Fruit fly (Drosophila melanogaster) whole organism, adult: Measurements from ENCODE around the gene Obp93a.

ENCODE experiments used
- CG11617 ChIP-seq: fragments of 200-800 bp; sonication (Bioruptor generic); optimal IDR thresholded peaks from 2 replicates; lab custom pipeline; 2017; ENCODE audit warnings: mild to moderate bottlenecking, missing biosample characterization, missing genetic modification reagents, missing genetic modification characterization
- CG12768 ChIP-seq: fragments of 200-800 bp; sonication (Bioruptor generic); optimal IDR thresholded peaks from 2 replicates; lab custom pipeline; 2017; ENCODE audit warnings: missing biosample characterization, missing genetic modification characterization, mild to moderate bottlenecking, moderate library complexity, missing genetic modification reagents
- CG14711 ChIP-seq: fragments of 200-800 bp; sonication (Bioruptor generic); optimal IDR thresholded peaks from 2 replicates; lab custom pipeline; 2018; ENCODE audit warnings: missing biosample characterization, mild to moderate bottlenecking, missing genetic modification characterization, moderate library complexity
- CG1620 ChIP-seq: fragments of 200-800 bp; sonication (Bioruptor generic); optimal IDR thresholded peaks from 2 replicates; lab custom pipeline; 2016; ENCODE audit warnings: missing biosample characterization, missing genetic modification characterization
- CG33017 ChIP-seq: fragments of 200-800 bp; sonication (Bioruptor generic); optimal IDR thresholded peaks from 2 replicates; lab custom pipeline; 2018; ENCODE audit warnings: missing biosample characterization, mild to moderate bottlenecking, missing genetic modification characterization, moderate library complexity
- CG5204 ChIP-seq: fragments of 200-800 bp; sonication (Bioruptor generic); optimal IDR thresholded peaks from 2 replicates; lab custom pipeline; 2016; ENCODE audit warnings: missing biosample characterization, missing genetic modification characterization
- CG7045 ChIP-seq: fragments of 200-800 bp; sonication (Bioruptor generic); optimal IDR thresholded peaks from 2 replicates; lab custom pipeline; 2017; ENCODE audit warnings: missing biosample characterization, mild to moderate bottlenecking, missing genetic modification characterization
- CG7101 ChIP-seq: fragments of 200-800 bp; sonication (Bioruptor generic); optimal IDR thresholded peaks from 2 replicates; lab custom pipeline; 2018; ENCODE audit warnings: missing biosample characterization, mild to moderate bottlenecking, missing genetic modification characterization, moderate library complexity
- Clk ChIP-seq: fragments of 200-800 bp; sonication (Bioruptor generic); optimal IDR thresholded peaks from 2 replicates; lab custom pipeline; 2017; ENCODE audit warnings: missing biosample characterization, missing genetic modification characterization
- Crg-1 ChIP-seq: fragments of 200-800 bp; sonication (Bioruptor generic); optimal IDR thresholded peaks from 2 replicates; lab custom pipeline; 2016; ENCODE audit warnings: missing biosample characterization, missing genetic modification characterization
- Hr96 ChIP-seq: fragments of 200-800 bp; sonication (Bioruptor generic); optimal IDR thresholded peaks from 2 replicates; lab custom pipeline; 2016; ENCODE audit warnings: missing biosample characterization, missing genetic modification characterization
- Mnt ChIP-seq: fragments of 200-800 bp; sonication (Bioruptor generic); optimal IDR thresholded peaks from 2 replicates; lab custom pipeline; 2016; ENCODE audit warnings: missing biosample characterization, mild to moderate bottlenecking, missing genetic modification characterization
- bab1 ChIP-seq: fragments of 200-800 bp; sonication (Bioruptor generic); optimal IDR thresholded peaks from 3 replicates; lab custom pipeline; 2019; ENCODE audit warnings: missing biosample characterization, mild to moderate bottlenecking, missing genetic modification characterization, moderate library complexity
- cic ChIP-seq: fragments of 200-800 bp; sonication (Bioruptor generic); optimal IDR thresholded peaks from 2 replicates; lab custom pipeline; 2017; ENCODE audit warnings: missing biosample characterization, mild to moderate bottlenecking, missing genetic modification characterization, moderate library complexity
- cnc ChIP-seq, 2 experiments: fragments of >200 bp; optimal IDR thresholded peaks; 2 replicates each; lab custom pipeline; 2017
- kay ChIP-seq: fragments of 200-800 bp; sonication (Bioruptor generic); peaks from one replicate; lab custom pipeline; 2016; ENCODE audit warnings: missing biosample characterization, missing genetic modification characterization, borderline replicate concordance
- ovo ChIP-seq: fragments of 200-800 bp; sonication (Bioruptor generic); optimal IDR thresholded peaks from 2 replicates; lab custom pipeline; 2016; ENCODE audit warnings: missing biosample characterization, missing genetic modification characterization
- pad ChIP-seq: fragments of 200-800 bp; sonication (Bioruptor generic); optimal IDR thresholded peaks from 3 replicates; lab custom pipeline; 2017; ENCODE audit warnings: missing biosample characterization, missing genetic modification characterization, mild to moderate bottlenecking, moderate library complexity, missing genetic modification reagents
- tj ChIP-seq: fragments of 200-800 bp; sonication (Bioruptor generic); optimal IDR thresholded peaks from 3 replicates; lab custom pipeline; 2017; ENCODE audit warnings: missing biosample characterization, mild to moderate bottlenecking, missing genetic modification characterization, moderate library complexity
- toe ChIP-seq: fragments of 200-800 bp; sonication (Bioruptor generic); optimal IDR thresholded peaks from 2 replicates; lab custom pipeline; 2016; ENCODE audit warnings: missing biosample characterization, missing genetic modification characterization

Gene Obp93a

dm6 chr3R:21109712-21110111, 19.8 kb downstream of the Obp93a start:
- no peak for TF ChIP-seq cnc (optimal IDR thresholded peaks at IDR 0.05; lab: Kevin White, UChicago)
- no peak for TF ChIP-seq CG14711
- no peak for TF ChIP-seq Hr96 (GFP tag; lab: Kevin White, UChicago)
- no peak for TF ChIP-seq Mnt (GFP tag; lab: Kevin White, UChicago)
- no peak for TF ChIP-seq CG11617 (GFP tag; lab: Kevin White, UChicago)
- no peak for TF ChIP-seq cic (GFP tag; lab: Kevin White, UChicago)
- TF ChIP-seq ovo, result no peak
- TF ChIP-seq Crg-1 (GFP tag; lab: Kevin White, UChicago), result no peak
- TF ChIP-seq tj, result no peak
- TF ChIP-seq Clk, result no peak
- no peak for TF ChIP-seq CG1620 (GFP tag; lab: Kevin White, UChicago)
- TF ChIP-seq CG5204 (GFP tag; lab: Kevin White, UChicago), result no peak
- TF ChIP-seq toe (GFP tag; lab: Kevin White, UChicago), result no peak
- no peak for TF ChIP-seq kay (GFP tag; lab: Kevin White, UChicago)
- TF ChIP-seq CG7045 (GFP tag; lab: Kevin White, UChicago), result no peak

- peak; percentile 64 for TF ChIP-seq CG7045 (GFP tag; lab: Kevin White, UChicago)
- TF ChIP-seq cic (GFP tag; lab: Kevin White, UChicago), result peak; percentile 29
- peak; percentile 48 for TF ChIP-seq pad (GFP tag; lab: Kevin White, UChicago)
- TF ChIP-seq toe (GFP tag; lab: Kevin White, UChicago), result no peak
- no peak for TF ChIP-seq kay (GFP tag; lab: Kevin White, UChicago)
- peak; percentile 81 for TF ChIP-seq CG11617 (GFP tag; lab: Kevin White, UChicago)
- no peak for TF ChIP-seq CG5204 (GFP tag; lab: Kevin White, UChicago)
- peak; percentile 51 for TF ChIP-seq CG12768
- no peak for TF ChIP-seq ovo
- no peak for TF ChIP-seq cnc (optimal IDR thresholded peaks at IDR 0.05; lab: Kevin White, UChicago)
- no peak for TF ChIP-seq Crg-1 (GFP tag; lab: Kevin White, UChicago)
- TF ChIP-seq Mnt (GFP tag; lab: Kevin White, UChicago), result peak; percentile 15
- peak; percentile 37 for TF ChIP-seq CG7101 (tag; lab: Kevin White, UChicago)
- no peak for TF ChIP-seq Hr96 (GFP tag; lab: Kevin White, UChicago)
- TF ChIP-seq bab1 (GFP tag; lab: Kevin White, UChicago), result peak; percentile 95
- peak; percentile 54 for TF ChIP-seq tj
- peak; percentile 21 for TF ChIP-seq CG33017 (tag; lab: Kevin White, UChicago)
- peak; percentile 40 for TF ChIP-seq CG14711
- peak; percentile 36 for TF ChIP-seq Clk
- peak; percentile 61 for TF ChIP-seq CG1620 (GFP tag; lab: Kevin White, UChicago)
These were observed 21.5 kb downstream of the Obp93a start, which contains the start of the genes Sec15 and rtet for dm6 chr3R:21107907-21108591. TSS of gene Sec15 (minus strand) at chr3R:21107972. TSS of gene rtet (plus strand) at chr3R:21108446.

- TF ChIP-seq Clk, result no peak
- TF ChIP-seq pad (GFP tag; lab: Kevin White, UChicago), result no peak
- TF ChIP-seq kay (GFP tag; lab: Kevin White, UChicago), result no peak
- no peak for TF ChIP-seq Mnt (GFP tag; lab: Kevin White, UChicago)
- no peak for TF ChIP-seq CG1620 (GFP tag; lab: Kevin White, UChicago)
- no peak for TF ChIP-seq Crg-1 (GFP tag; lab: Kevin White, UChicago)
- no peak for TF ChIP-seq CG5204 (GFP tag; lab: Kevin White, UChicago)
- no peak for TF ChIP-seq CG7101 (tag; lab: Kevin White, UChicago)
- TF ChIP-seq Hr96 (GFP tag; lab: Kevin White, UChicago), result no peak
- TF ChIP-seq CG11617 (GFP tag; lab: Kevin White, UChicago), result no peak
- TF ChIP-seq CG7045 (GFP tag; lab: Kevin White, UChicago), result no peak
These were observed 27.0 kb downstream of the Obp93a start for dm6 chr3R:21102477-21102876.

- TF ChIP-seq CG7101 (tag; lab: Kevin White, UChicago) (peak; percentile 56), toe (GFP tag; lab: Kevin White, UChicago) (no peak), kay (GFP tag; lab: Kevin White, UChicago) (no peak), Hr96 (GFP tag; lab: Kevin White, UChicago) (no peak), CG14711 (peak; percentile 80), CG12768 (no peak), Crg-1 (GFP tag; lab: Kevin White, UChicago) (peak; percentile 44), CG5204 (GFP tag; lab: Kevin White, UChicago) (no peak), Clk (no peak), CG11617 (GFP tag; lab: Kevin White, UChicago) (peak; percentile 75), cic (GFP tag; lab: Kevin White, UChicago) (no peak), bab1 (GFP tag; lab: Kevin White, UChicago) (no peak), Mnt (GFP tag; lab: Kevin White, UChicago) (peak; percentile 51), cnc (optimal IDR thresholded peaks at IDR 0.05; lab: Kevin White, UChicago) (no peak), CG7045 (GFP tag; lab: Kevin White, UChicago) (peak; percentile 8), CG1620 (GFP tag; lab: Kevin White, UChicago) (peak; percentile 43), ovo (peak; percentile 80), pad (GFP tag; lab: Kevin White, UChicago) (peak; percentile 42), CG33017 (tag; lab: Kevin White, UChicago) (peak; percentile 28), tj (peak; percentile 39)
These were observed 27.9 kb downstream of the Obp93a start, which contains the start of the genes CG7044 and Tbc1d22 for dm6 chr3R:21101453-21102214. TSS of gene CG7044 (minus strand) at chr3R:21101718. TSS of gene Tbc1d22 (plus strand) at chr3R:21102199.
